Worm (Caenorhabditis elegans) whole organism, young adult: ENCODE results near the gene bas-1.

Experiments used
- B0019.2 ChIP-seq: fragments of 200-800 bp; sonication (Bioruptor generic); conservative IDR thresholded peaks from 2 replicates; pipeline ENCODE4 v1.3.6; 2022; ENCODE audit warnings: missing genetic modification reagents, missing genetic modification characterization, missing compliant biosample characterization
- C06A6.2 ChIP-seq: fragments of 200-800 bp; sonication (Bioruptor generic); conservative IDR thresholded peaks from 2 replicates; pipeline ENCODE4 v1.3.6; 2022; ENCODE audit warnings: missing genetic modification characterization, missing compliant biosample characterization
- F10E7.11 ChIP-seq: sonication (generic microtip); optimal IDR thresholded peaks from 2 replicates; lab custom pipeline; 2017; ENCODE audit warnings: mild to moderate bottlenecking, missing genetic modification characterization, moderate library complexity, missing compliant biosample characterization
- K11D2.4 ChIP-seq: fragments of 200-800 bp; sonication (Bioruptor generic); IDR thresholded peaks from 2 replicates; pipeline ENCODE4 v1.3.6; 2022; ENCODE audit warnings: missing genetic modification reagents, missing genetic modification characterization, missing compliant biosample characterization
- K12H6.12 ChIP-seq: fragments of 200-800 bp; sonication (Bioruptor generic); optimal IDR thresholded peaks from 2 replicates; lab custom pipeline; 2018; ENCODE audit warnings: mild to moderate bottlenecking, missing genetic modification characterization, missing compliant biosample characterization
- T26A5.8 ChIP-seq: sonication (generic microtip); optimal IDR thresholded peaks from 2 replicates; lab custom pipeline; 2016; ENCODE audit warnings: missing genetic modification characterization, missing compliant biosample characterization
- Y53F4B.3 ChIP-seq: fragments of 200-800 bp; sonication (Bioruptor generic); IDR thresholded peaks from 2 replicates; pipeline ENCODE4 v1.3.6; 2022; ENCODE audit warnings: missing genetic modification reagents, missing genetic modification characterization, missing compliant biosample characterization
- Y53G8AR.9 ChIP-seq: fragments of 200-800 bp; sonication (Bioruptor generic); conservative IDR thresholded peaks from 2 replicates; pipeline ENCODE4 v1.3.6; 2022; ENCODE audit warnings: missing genetic modification reagents, missing genetic modification characterization, missing compliant biosample characterization
- Y79H2A.3 ChIP-seq: fragments of 200-800 bp; sonication (Bioruptor generic); conservative IDR thresholded peaks from 2 replicates; pipeline ENCODE4 v1.3.6; 2022; ENCODE audit warnings: missing genetic modification reagents, missing genetic modification characterization, missing compliant biosample characterization
- Y95B8A.8 ChIP-seq: fragments of 200-800 bp; sonication (Bioruptor generic); IDR thresholded peaks from 2 replicates; pipeline ENCODE4 v1.3.6; 2022; ENCODE audit warnings: missing genetic modification reagents, missing genetic modification characterization, missing compliant biosample characterization
- ama-1 ChIP-seq, 3 experiments: fragments of 150-350 bp in 1 of 3; sonication (generic microtip) in 2 of 3; optimal IDR thresholded peaks; 2 replicates each; lab custom pipeline; 2014 to 2018; ENCODE audit warnings: missing biosample characterization in 2 of 3, missing genetic modification characterization in 2 of 3, missing genetic modification reagents in 2 of 3
- athp-1 ChIP-seq: sonication (generic microtip); optimal IDR thresholded peaks from 2 replicates; lab custom pipeline; 2017; ENCODE audit warnings: mild to moderate bottlenecking, missing genetic modification characterization, missing compliant biosample characterization
- bed-1 ChIP-seq: fragments of 200-800 bp; sonication (Bioruptor generic); IDR thresholded peaks from 2 replicates; pipeline ENCODE4 v1.3.6; 2022; ENCODE audit warnings: missing genetic modification reagents, missing genetic modification characterization, missing compliant biosample characterization
- cebp-1 ChIP-seq, 2 experiments: fragments of 200-800 bp in 1 of 2; sonication (Bioruptor generic) in 1 of 2; sonication (generic microtip) in 1 of 2; IDR thresholded peaks in 1 of 2; optimal IDR thresholded peaks in 1 of 2; 2 replicates each; pipeline versions ENCODE4 v1.3.6 to Lab custom; 2017 to 2022; ENCODE audit warnings: missing compliant biosample characterization in 2 of 2, missing genetic modification characterization in 2 of 2, mild to moderate bottlenecking in 1 of 2, missing genetic modification reagents in 1 of 2, moderate library complexity in 1 of 2
- dpl-1 ChIP-seq: fragments of 150-350 bp; optimal IDR thresholded peaks from 2 replicates; lab custom pipeline; 2014; ENCODE audit warnings: missing biosample characterization, missing genetic modification reagents, missing genetic modification characterization
- efl-1 ChIP-seq: fragments of 150-350 bp; optimal IDR thresholded peaks from 2 replicates; lab custom pipeline; 2014; ENCODE audit warnings: missing biosample characterization, missing genetic modification reagents, missing genetic modification characterization
- egl-18 ChIP-seq: fragments of 200-800 bp; sonication (Bioruptor generic); IDR thresholded peaks from 2 replicates; pipeline ENCODE4 v1.3.6; 2022; ENCODE audit warnings: missing genetic modification reagents, missing genetic modification characterization, missing compliant biosample characterization
- ets-4 ChIP-seq: fragments of 200-800 bp; sonication (Bioruptor generic); optimal IDR thresholded peaks from 2 replicates; lab custom pipeline; 2018; ENCODE audit warnings: mild to moderate bottlenecking, missing genetic modification characterization, missing compliant biosample characterization
- hmg-1.2 ChIP-seq: fragments of 200-800 bp; sonication (Bioruptor generic); IDR thresholded peaks from 2 replicates; pipeline ENCODE4 v1.3.6; 2022; ENCODE audit warnings: missing genetic modification reagents, missing genetic modification characterization, missing compliant biosample characterization
- hsf-1 ChIP-seq: fragments of 200-800 bp; sonication (Bioruptor generic); IDR thresholded peaks from 2 replicates; pipeline ENCODE4 v1.3.6; 2022; ENCODE audit warnings: missing genetic modification reagents, missing genetic modification characterization, missing compliant biosample characterization
- let-526 ChIP-seq: fragments of 200-800 bp; sonication (Bioruptor generic); IDR thresholded peaks from 2 replicates; pipeline ENCODE4 v1.3.6; 2022; ENCODE audit warnings: missing genetic modification reagents, missing genetic modification characterization, missing compliant biosample characterization
- let-607 ChIP-seq, 2 experiments: fragments of 200-800 bp in 1 of 2; sonication (Bioruptor generic) in 1 of 2; sonication (generic microtip) in 1 of 2; optimal IDR thresholded peaks; 2 replicates each; lab custom pipeline; 2016 to 2018; ENCODE audit warnings: mild to moderate bottlenecking in 2 of 2, missing compliant biosample characterization in 2 of 2, missing genetic modification characterization in 2 of 2, moderate library complexity in 2 of 2, missing genotype in 1 of 2
- lin-40 ChIP-seq: sonication (generic microtip); optimal IDR thresholded peaks from 2 replicates; lab custom pipeline; 2016; ENCODE audit warnings: missing genetic modification characterization, mild to moderate bottlenecking, missing compliant biosample characterization, missing genotype, missing genetic modification reagents
- lsy-27 ChIP-seq: sonication (generic microtip); optimal IDR thresholded peaks from 2 replicates; lab custom pipeline; 2017; ENCODE audit warnings: missing genetic modification characterization, mild to moderate bottlenecking, missing compliant biosample characterization, antibody characterized with exemption, missing genotype, borderline replicate concordance; ENCODE audit not compliant: insufficient read depth
- madf-10 ChIP-seq: sonication (generic microtip); optimal IDR thresholded peaks from 2 replicates; lab custom pipeline; 2016; ENCODE audit warnings: mild to moderate bottlenecking, missing genetic modification characterization, missing compliant biosample characterization
- madf-8 ChIP-seq: fragments of 200-800 bp; sonication (Bioruptor generic); conservative IDR thresholded peaks from 2 replicates; pipeline ENCODE4 v1.3.6; 2022; ENCODE audit warnings: missing genetic modification reagents, missing genetic modification characterization, missing compliant biosample characterization
- mel-28 ChIP-seq: sonication (generic microtip); optimal IDR thresholded peaks from 2 replicates; lab custom pipeline; 2016; ENCODE audit warnings: borderline replicate concordance, mild to moderate bottlenecking, missing genetic modification characterization, missing compliant biosample characterization
- mxl-1 ChIP-seq: sonication (generic microtip); optimal IDR thresholded peaks from 2 replicates; lab custom pipeline; 2016; ENCODE audit warnings: missing genetic modification characterization, missing compliant biosample characterization
- nfya-1 ChIP-seq: sonication (generic microtip); optimal IDR thresholded peaks from 2 replicates; lab custom pipeline; 2017; ENCODE audit warnings: antibody characterized with exemption, missing compliant biosample characterization, missing genetic modification characterization, borderline replicate concordance; ENCODE audit not compliant: insufficient read depth
- nfyb-1 ChIP-seq: fragments of 200-800 bp; sonication (Bioruptor generic); IDR thresholded peaks from 2 replicates; pipeline ENCODE4 v1.3.6; 2022; ENCODE audit warnings: missing genetic modification reagents, missing genetic modification characterization, missing compliant biosample characterization
- nhr-27 ChIP-seq: fragments of 200-800 bp; sonication (Bioruptor generic); optimal IDR thresholded peaks from 2 replicates; lab custom pipeline; 2018; ENCODE audit warnings: mild to moderate bottlenecking, missing genetic modification characterization, moderate library complexity, missing compliant biosample characterization
- nhr-90 ChIP-seq: sonication (generic microtip); optimal IDR thresholded peaks from 2 replicates; lab custom pipeline; 2016; ENCODE audit warnings: missing genotype, mild to moderate bottlenecking, missing genetic modification characterization, missing compliant biosample characterization
- pha-4 ChIP-seq: fragments of 150-350 bp; sonication (generic microtip); optimal IDR thresholded peaks from 2 replicates; lab custom pipeline; 2014; ENCODE audit warnings: missing biosample characterization, missing genetic modification reagents, missing genetic modification characterization
- rcor-1 ChIP-seq: fragments of 200-800 bp; sonication (Bioruptor generic); IDR thresholded peaks from 2 replicates; pipeline ENCODE4 v1.3.6; 2022; ENCODE audit warnings: missing genetic modification reagents, missing genetic modification characterization, missing compliant biosample characterization
- rec-8 ChIP-seq, 2 experiments: sonication (generic microtip); optimal IDR thresholded peaks; 2 replicates each; lab custom pipeline; 2016; ENCODE audit warnings: mild to moderate bottlenecking in 2 of 2, missing genetic modification characterization in 2 of 2, missing genetic modification reagents in 2 of 2, missing genotype in 2 of 2, missing biosample characterization in 1 of 2, missing compliant biosample characterization in 1 of 2, moderate library complexity in 1 of 2
- repo-1 ChIP-seq: sonication (generic microtip); optimal IDR thresholded peaks from 2 replicates; lab custom pipeline; 2017; ENCODE audit warnings: mild to moderate bottlenecking, missing genetic modification characterization, missing compliant biosample characterization
- rpc-1 ChIP-seq, 2 experiments: fragments of 150-350 bp in 1 of 2; sonication (generic microtip) in 1 of 2; optimal IDR thresholded peaks; 2 replicates each; lab custom pipeline; 2014 to 2018; ENCODE audit warnings: missing biosample characterization in 1 of 2, missing genetic modification characterization in 1 of 2, missing genetic modification reagents in 1 of 2, missing genotype in 1 of 2
- sdz-38 ChIP-seq: sonication (generic microtip); optimal IDR thresholded peaks from 2 replicates; lab custom pipeline; 2016; ENCODE audit warnings: missing genotype, missing genetic modification characterization, missing compliant biosample characterization
- sptf-2 ChIP-seq: fragments of 200-800 bp; sonication (Bioruptor generic); optimal IDR thresholded peaks from 2 replicates; lab custom pipeline; 2018; ENCODE audit warnings: mild to moderate bottlenecking, missing genetic modification characterization, missing compliant biosample characterization
- xnd-1 ChIP-seq: sonication (generic microtip); optimal IDR thresholded peaks from 2 replicates; lab custom pipeline; 2016; ENCODE audit warnings: missing genotype, missing genetic modification reagents, missing genetic modification characterization, missing compliant biosample characterization
- zfh-2 ChIP-seq: fragments of 200-800 bp; sonication (Bioruptor generic); conservative IDR thresholded peaks from 2 replicates; pipeline ENCODE4 v1.3.6; 2022; ENCODE audit warnings: missing genetic modification reagents, missing genetic modification characterization, missing compliant biosample characterization
- ztf-22 ChIP-seq: fragments of 200-800 bp; sonication (Bioruptor generic); optimal IDR thresholded peaks from 2 replicates; lab custom pipeline; 2018; ENCODE audit warnings: mild to moderate bottlenecking, missing genetic modification characterization, moderate library complexity, missing compliant biosample characterization
- ztf-26 ChIP-seq: sonication (generic microtip); optimal IDR thresholded peaks from 2 replicates; lab custom pipeline; 2017; ENCODE audit warnings: missing genetic modification characterization, missing compliant biosample characterization
- ztf-28 ChIP-seq: fragments of 200-800 bp; sonication (Bioruptor generic); IDR thresholded peaks from 2 replicates; pipeline ENCODE4 v1.3.6; 2022; ENCODE audit warnings: missing genetic modification reagents, missing genetic modification characterization, missing compliant biosample characterization
- ztf-3 ChIP-seq: fragments of 200-800 bp; sonication (Bioruptor generic); optimal IDR thresholded peaks from 2 replicates; lab custom pipeline; 2018; ENCODE audit warnings: mild to moderate bottlenecking, missing genetic modification characterization, missing compliant biosample characterization
- ztf-6 ChIP-seq: fragments of 200-800 bp; sonication (Bioruptor generic); IDR thresholded peaks from 2 replicates; pipeline ENCODE4 v1.3.6; 2022; ENCODE audit warnings: missing genetic modification reagents, missing genetic modification characterization, missing compliant biosample characterization

The bas-1 gene

ce11 chrIII:5599958-5600357 is 12.1 kb upstream of the bas-1 start, which contains the start of gene wdr-37:
TSS of gene wdr-37 (minus strand) at chrIII:5600058.
- TF ChIP-seq rec-8 (tag; optimal IDR thresholded peaks at IDR 0.05; lab: Kevin White, UChicago) (no peak), K11D2.4 (GFP tag; lab: Robert Waterston, UW) (no peak), ztf-26 (no peak), sdz-38 (tag; lab: Kevin White, UChicago) (no peak), B0019.2 (no peak), ztf-3 (no peak), athp-1 (tag; lab: Kevin White, UChicago) (no peak), madf-10 (tag; lab: Kevin White, UChicago) (no peak), ets-4 (no peak), pha-4 (tag; lab: Kevin White, UChicago) (no peak), Y95B8A.8 (GFP tag; lab: Robert Waterston, UW) (no peak), sptf-2 (no peak), hmg-1.2 (GFP tag; lab: Robert Waterston, UW) (no peak), efl-1 (GFP tag; lab: Kevin White, UChicago) (no peak), C06A6.2 (GFP tag; lab: Robert Waterston, UW) (no peak), nhr-27 (no peak), xnd-1 (tag; lab: Kevin White, UChicago) (no peak), zfh-2 (GFP tag; lab: Robert Waterston, UW) (no peak)

ce11 chrIII:5601999-5602398 is 10.1 kb upstream of the bas-1 start:
- TF ChIP-seq Y53G8AR.9 (peak; percentile 68), Y53F4B.3 (GFP tag; lab: Robert Waterston, UW) (no peak), let-526 (GFP tag; lab: Robert Waterston, UW) (no peak), ztf-6 (GFP tag; lab: Robert Waterston, UW) (0 out of 2 replicates have a peak, but pooled peaks have one; percentile 31), nfyb-1 (GFP tag; lab: Robert Waterston, UW) (peak; percentile 94), let-607 (tag; optimal IDR thresholded peaks at IDR 0.05; lab: Kevin White, UChicago) (peak; percentile 50 to 70), T26A5.8 (tag; lab: Kevin White, UChicago) (peak; percentile 76), lin-40 (tag; lab: Kevin White, UChicago) (peak; percentile 80), ztf-28 (0 out of 2 replicates have a peak, but pooled peaks have one; percentile 50), F10E7.11 (tag; lab: Kevin White, UChicago) (peak; percentile 81), nfya-1 (tag; lab: Kevin White, UChicago) (no peak), rcor-1 (GFP tag; lab: Robert Waterston, UW) (peak; percentile 81), madf-8 (GFP tag; lab: Robert Waterston, UW) (peak; percentile 19; the same call in 1 of the 2 replicates), egl-18 (peak; percentile 79; the same call in 1 of the 2 replicates), ztf-22 (GFP tag; lab: Kevin White, UChicago) (peak; percentile 71), nhr-90 (tag; lab: Kevin White, UChicago) (peak; percentile 92), lsy-27 (tag; lab: Kevin White, UChicago) (no peak), mxl-1 (peak; percentile 73), rpc-1 (optimal IDR thresholded peaks at IDR 0.05; lab: Kevin White, UChicago) (peak; percentile 77), rpc-1 (tag; optimal IDR thresholded peaks at IDR 0.05; lab: Kevin White, UChicago) (peak; percentile 89), ama-1 (optimal IDR thresholded peaks at IDR 0.05; lab: Kevin White, UChicago) (no peak), ama-1 (GFP tag; optimal IDR thresholded peaks at IDR 0.05; lab: Kevin White, UChicago) (peak; percentile 26 to 83), cebp-1 (GFP tag; IDR thresholded peaks at IDR 0.05; lab: Robert Waterston, UW) (0 out of 2 replicates have a peak, but pooled peaks have one; percentile 48), cebp-1 (tag; optimal IDR thresholded peaks at IDR 0.05; lab: Kevin White, UChicago) (peak; percentile 76), bed-1 (GFP tag; lab: Robert Waterston, UW) (0 out of 2 replicates have a peak, but pooled peaks have one; percentile 59), Y79H2A.3 (GFP tag; lab: Robert Waterston, UW) (no peak), dpl-1 (no peak), repo-1 (tag; lab: Kevin White, UChicago) (peak; percentile 88), mel-28 (tag; lab: Kevin White, UChicago) (no peak), hsf-1 (GFP tag; lab: Robert Waterston, UW) (peak; percentile 33; the same call in 1 of the 2 replicates), K12H6.12 (tag; lab: Kevin White, UChicago) (peak; percentile 56)
